Fruit fly (Drosophila melanogaster) whole organism, wandering third instar larva: ENCODE results near the gene REPTOR.

ENCODE experiments used
- Abd-B ChIP-seq: fragments of >200 bp; optimal IDR thresholded peaks from 2 replicates; lab custom pipeline; 2017; ENCODE audit warnings: missing biosample characterization, missing genetic modification characterization
- CG32264 ChIP-seq: fragments of 200-800 bp; sonication (Bioruptor generic); optimal IDR thresholded peaks from 2 replicates; lab custom pipeline; 2016; ENCODE audit warnings: missing biosample characterization, missing genetic modification characterization
- CG9705 ChIP-seq: fragments of 200-800 bp; sonication (Bioruptor generic); optimal IDR thresholded peaks from 2 replicates; lab custom pipeline; 2018; ENCODE audit warnings: missing biosample characterization, mild to moderate bottlenecking, missing genetic modification characterization
- CrebA ChIP-seq: fragments of 200-800 bp; sonication (Bioruptor generic); optimal IDR thresholded peaks from 2 replicates; lab custom pipeline; 2016; ENCODE audit warnings: missing biosample characterization, mild to moderate bottlenecking, missing genetic modification characterization, borderline replicate concordance
- Dfd ChIP-seq: fragments of >200 bp; optimal IDR thresholded peaks from 2 replicates; lab custom pipeline; 2017; ENCODE audit warnings: missing biosample characterization, missing genetic modification characterization
- Dif ChIP-seq: fragments of 200-275, 200-300 bp; sonication (Bioruptor generic); optimal IDR thresholded peaks from 2 replicates; lab custom pipeline; 2018; ENCODE audit warnings: missing biosample characterization, missing genetic modification characterization; ENCODE audit not compliant: partially characterized antibody
- GATAd ChIP-seq: sonication (Bioruptor generic); optimal IDR thresholded peaks from 2 replicates; lab custom pipeline; 2016; ENCODE audit warnings: missing biosample characterization, missing genetic modification characterization
- HLH106 ChIP-seq: fragments of 200-800 bp; optimal IDR thresholded peaks from 3 replicates; lab custom pipeline; 2019; ENCODE audit warnings: missing biosample characterization, mild to moderate bottlenecking, missing genetic modification characterization, moderate library complexity
- Hnf4 ChIP-seq: fragments of 200-800 bp; sonication (Bioruptor generic); optimal IDR thresholded peaks from 2 replicates; lab custom pipeline; 2016; ENCODE audit warnings: missing biosample characterization, mild to moderate bottlenecking, missing genetic modification characterization
- Hr78 ChIP-seq: fragments of >200 bp; optimal IDR thresholded peaks from 2 replicates; lab custom pipeline; 2017; ENCODE audit warnings: missing biosample characterization, missing genetic modification characterization
- Hr83 ChIP-seq: fragments of 200-300 bp; sonication (Bioruptor generic); optimal IDR thresholded peaks from 2 replicates; lab custom pipeline; 2016; ENCODE audit warnings: missing biosample characterization, mild to moderate bottlenecking, missing genetic modification characterization, moderate library complexity; ENCODE audit not compliant: poor library complexity, severe bottlenecking
- Jra ChIP-seq: sonication (Bioruptor generic); optimal IDR thresholded peaks from 2 replicates; lab custom pipeline; 2016; ENCODE audit warnings: missing biosample characterization, missing genetic modification characterization
- Mio ChIP-seq: sonication (Bioruptor generic); optimal IDR thresholded peaks from 2 replicates; lab custom pipeline; 2016; ENCODE audit warnings: missing biosample characterization, missing genetic modification characterization
- Myc ChIP-seq: fragments of >200 bp; optimal IDR thresholded peaks from 2 replicates; lab custom pipeline; 2017
- N ChIP-seq: fragments of >200 bp; optimal IDR thresholded peaks from 2 replicates; lab custom pipeline; 2018; ENCODE audit warnings: missing biosample characterization, missing external identifiers, missing genetic modification characterization
- OdsH ChIP-seq: fragments of 200-800 bp; sonication (Bioruptor generic); optimal IDR thresholded peaks from 2 replicates; lab custom pipeline; 2016; ENCODE audit warnings: missing biosample characterization, mild to moderate bottlenecking, missing genetic modification characterization
- Rel ChIP-seq, 2 experiments: fragments of 200-800 bp; sonication (Bioruptor generic) in 1 of 2; optimal IDR thresholded peaks; 2 replicates in 1 of 2; 3 replicates in 1 of 2; lab custom pipeline; 2016 to 2019; ENCODE audit warnings: mild to moderate bottlenecking in 2 of 2, missing biosample characterization in 2 of 2, missing genetic modification characterization in 2 of 2, moderate library complexity in 1 of 2
- Sp1 ChIP-seq: fragments of 200-800 bp; sonication (Bioruptor generic); optimal IDR thresholded peaks from 3 replicates; lab custom pipeline; 2019; ENCODE audit warnings: missing biosample characterization, mild to moderate bottlenecking, missing genetic modification characterization, moderate library complexity
- Vsx2 ChIP-seq: fragments of 200-300, 225-300 bp; sonication (Bioruptor generic); optimal IDR thresholded peaks from 2 replicates; lab custom pipeline; 2018; ENCODE audit warnings: missing biosample characterization, missing genetic modification characterization; ENCODE audit not compliant: partially characterized antibody
- br ChIP-seq: fragments of 200-800 bp; sonication (Bioruptor generic); optimal IDR thresholded peaks from 2 replicates; lab custom pipeline; 2016; ENCODE audit warnings: missing biosample characterization, missing genetic modification characterization
- brk ChIP-seq: fragments of 200-800 bp; sonication (Bioruptor generic); optimal IDR thresholded peaks from 2 replicates; lab custom pipeline; 2016; ENCODE audit warnings: missing biosample characterization, mild to moderate bottlenecking, missing genetic modification characterization
- dl ChIP-seq, 2 experiments: fragments of 175-275, 200-275 bp in 1 of 2; fragments of 200-275 bp in 1 of 2; sonication (Bioruptor generic); optimal IDR thresholded peaks; lab custom pipeline; 2018; ENCODE audit warnings: mild to moderate bottlenecking in 2 of 2, missing biosample characterization in 2 of 2, missing genetic modification characterization in 2 of 2, moderate library complexity in 2 of 2; ENCODE audit not compliant: partially characterized antibody in 2 of 2, insufficient read depth in 1 of 2
- dmrt93B ChIP-seq: fragments of 200-800 bp; sonication (Bioruptor generic); optimal IDR thresholded peaks from 2 replicates; lab custom pipeline; 2018; ENCODE audit warnings: missing biosample characterization, mild to moderate bottlenecking, missing genetic modification characterization
- dsf ChIP-seq: sonication (Bioruptor generic); optimal IDR thresholded peaks from 2 replicates; lab custom pipeline; 2016; ENCODE audit warnings: missing biosample characterization, missing genetic modification characterization, borderline replicate concordance
- ey ChIP-seq: fragments of 200-800 bp; sonication (Bioruptor generic); optimal IDR thresholded peaks from 2 replicates; lab custom pipeline; 2016; ENCODE audit warnings: missing biosample characterization, missing genetic modification characterization
- foxo ChIP-seq, 2 experiments: fragments of 200-800 bp; sonication (Bioruptor generic); optimal IDR thresholded peaks; 2 replicates in 1 of 2; 3 replicates in 1 of 2; lab custom pipeline; 2016 to 2017; ENCODE audit warnings: missing biosample characterization in 2 of 2, missing genetic modification characterization in 2 of 2
- fru ChIP-seq: fragments of 200-800 bp; sonication (Bioruptor generic); optimal IDR thresholded peaks from 3 replicates; lab custom pipeline; 2016; ENCODE audit warnings: missing biosample characterization, mild to moderate bottlenecking, missing genetic modification characterization
- h ChIP-seq: fragments of 200-800 bp; sonication (Bioruptor generic); optimal IDR thresholded peaks from 3 replicates; lab custom pipeline; 2016; ENCODE audit warnings: missing biosample characterization, mild to moderate bottlenecking, missing genetic modification characterization
- jim ChIP-seq: fragments of 175-275, 200-325 bp; sonication (Bioruptor generic); optimal IDR thresholded peaks from 2 replicates; lab custom pipeline; 2016; ENCODE audit warnings: missing biosample characterization, mild to moderate bottlenecking, missing genetic modification characterization
- lola ChIP-seq: fragments of >200 bp; optimal IDR thresholded peaks from 2 replicates; lab custom pipeline; 2017; ENCODE audit warnings: missing biosample characterization, missing genetic modification characterization
- pan ChIP-seq: fragments of >200 bp; optimal IDR thresholded peaks from 2 replicates; lab custom pipeline; 2017
- psq ChIP-seq: fragments of 200-800 bp; sonication (Bioruptor generic); optimal IDR thresholded peaks from 3 replicates; lab custom pipeline; 2017; ENCODE audit warnings: missing biosample characterization, mild to moderate bottlenecking, missing genetic modification characterization, moderate library complexity
- rgr ChIP-seq: fragments of 200-800 bp; sonication (Bioruptor generic); optimal IDR thresholded peaks from 3 replicates; lab custom pipeline; 2016; ENCODE audit warnings: missing biosample characterization, mild to moderate bottlenecking, missing genetic modification characterization
- sage ChIP-seq: fragments of 200-800 bp; sonication (Bioruptor generic); optimal IDR thresholded peaks from 2 replicates; lab custom pipeline; 2016; ENCODE audit warnings: missing biosample characterization, mild to moderate bottlenecking, missing genetic modification characterization
- sv ChIP-seq: fragments of 200-800 bp; sonication (Bioruptor generic); optimal IDR thresholded peaks from 3 replicates; lab custom pipeline; 2016; ENCODE audit warnings: missing biosample characterization, missing genetic modification characterization
- tai ChIP-seq: sonication (Bioruptor generic); optimal IDR thresholded peaks from 2 replicates; lab custom pipeline; 2016; ENCODE audit warnings: missing biosample characterization, missing genetic modification characterization
- usp ChIP-seq: fragments of >200 bp; optimal IDR thresholded peaks from 2 replicates; lab custom pipeline; 2017; ENCODE audit warnings: missing biosample characterization, missing genetic modification characterization
- woc ChIP-seq: sonication (Bioruptor generic); optimal IDR thresholded peaks from 2 replicates; lab custom pipeline; 2016; ENCODE audit warnings: missing biosample characterization, mild to moderate bottlenecking, missing genetic modification characterization

REPTOR gene

dm6 chr3R:24585042-24585698, 2.5 kb upstream of the REPTOR start, which contains the start of the genes CG13625 and mld:
CG13625 (minus strand) TSS chr3R:24585160.
mld (plus strand) TSS chr3R:24585653.
- TF ChIP-seq CG32264 (GFP tag; lab: Kevin White, UChicago) = no peak
- no peak for TF ChIP-seq Vsx2
- TF ChIP-seq Hr83 (GFP tag; lab: Kevin White, UChicago) = peak; percentile 63
- no peak for TF ChIP-seq pan (lab: Kevin White, UChicago)
- TF ChIP-seq sage (GFP tag; lab: Kevin White, UChicago) = no peak
- TF ChIP-seq ey (GFP tag; lab: Kevin White, UChicago) = peak; percentile 9
- TF ChIP-seq h = peak; percentile 35
- TF ChIP-seq Dif (GFP tag; lab: Kevin White, UChicago) = no peak
- TF ChIP-seq Rel (GFP tag; optimal IDR thresholded peaks at IDR 0.05; lab: Kevin White, UChicago) = no peak
- peak; percentile 11 for TF ChIP-seq Rel (tag; optimal IDR thresholded peaks at IDR 0.05; lab: Kevin White, UChicago)
- no peak for TF ChIP-seq woc (GFP tag; lab: Kevin White, UChicago)
- no peak for TF ChIP-seq Mio
- TF ChIP-seq Jra = no peak
- no peak for TF ChIP-seq jim (GFP tag; lab: Kevin White, UChicago)
- no peak for TF ChIP-seq sv (GFP tag; lab: Kevin White, UChicago)
- TF ChIP-seq Hnf4 (GFP tag; lab: Kevin White, UChicago) = peak; percentile 20
- no peak for TF ChIP-seq Sp1 (GFP tag; lab: Kevin White, UChicago)
- peak in 1 of 2 experiments; percentile 16 for TF ChIP-seq foxo (GFP tag; optimal IDR thresholded peaks at IDR 0.05; lab: Kevin White, UChicago)
- TF ChIP-seq brk (GFP tag; lab: Kevin White, UChicago) = no peak
- no peak for TF ChIP-seq N (GFP tag; lab: Kevin White, UChicago)
- TF ChIP-seq psq (GFP tag; lab: Kevin White, UChicago) = no peak
- TF ChIP-seq br (GFP tag; lab: Kevin White, UChicago) = peak; percentile 22
- TF ChIP-seq Hr78 (GFP tag; lab: Kevin White, UChicago) = no peak
- TF ChIP-seq Dfd (GFP tag; lab: Kevin White, UChicago) = no peak
- no peak for TF ChIP-seq OdsH (GFP tag; lab: Kevin White, UChicago)
- no peak for TF ChIP-seq lola
- no peak for TF ChIP-seq GATAd (GFP tag; lab: Kevin White, UChicago)
- no peak for TF ChIP-seq Myc (lab: Kevin White, UChicago)
- TF ChIP-seq tai (GFP tag; lab: Kevin White, UChicago) = peak; percentile 67
- TF ChIP-seq Abd-B (GFP tag; lab: Kevin White, UChicago) = no peak
- TF ChIP-seq CG9705 (GFP tag; lab: Kevin White, UChicago) = peak; percentile 13
- TF ChIP-seq dl (GFP tag; optimal IDR thresholded peaks at IDR 0.05; lab: Kevin White, UChicago; ENCODE audit: insufficient read depth in 1 of 2, partially characterized antibody in 2 of 2) = no peak
- TF ChIP-seq dmrt93B (GFP tag; lab: Kevin White, UChicago) = no peak
- peak; percentile 37 for TF ChIP-seq HLH106 (tag; lab: Kevin White, UChicago)
- no peak for TF ChIP-seq fru
- TF ChIP-seq dsf (GFP tag; lab: Kevin White, UChicago) = no peak
- TF ChIP-seq usp (GFP tag; lab: Kevin White, UChicago) = no peak
- peak; percentile 27 for TF ChIP-seq rgr (GFP tag; lab: Kevin White, UChicago)
- TF ChIP-seq CrebA (GFP tag; lab: Kevin White, UChicago) = no peak

dm6 chr3R:24581891-24582668, 584 bp downstream of the REPTOR start:
- no peak for TF ChIP-seq dsf (GFP tag; lab: Kevin White, UChicago)
- TF ChIP-seq psq (GFP tag; lab: Kevin White, UChicago) = peak; percentile 90
- peak; percentile 54 for TF ChIP-seq Hr83 (GFP tag; lab: Kevin White, UChicago)
- peak; percentile 44 for TF ChIP-seq fru
- peak; percentile 6 for TF ChIP-seq Vsx2
- no peak for TF ChIP-seq OdsH (GFP tag; lab: Kevin White, UChicago)
- no peak for TF ChIP-seq Rel (GFP tag; optimal IDR thresholded peaks at IDR 0.05; lab: Kevin White, UChicago)
- peak; percentile 60 for TF ChIP-seq Rel (tag; optimal IDR thresholded peaks at IDR 0.05; lab: Kevin White, UChicago)
- peak; percentile 87 for TF ChIP-seq h
- TF ChIP-seq ey (GFP tag; lab: Kevin White, UChicago) = peak; percentile 7
- TF ChIP-seq Mio = peak; percentile 55
- no peak for TF ChIP-seq lola
- no peak for TF ChIP-seq woc (GFP tag; lab: Kevin White, UChicago)
- TF ChIP-seq Dif (GFP tag; lab: Kevin White, UChicago) = peak; percentile 21
- TF ChIP-seq rgr (GFP tag; lab: Kevin White, UChicago) = peak; percentile 26
